Fruit fly (Drosophila melanogaster) whole organism, adult: ENCODE measurements around the gene CG32640.
A peak's percentile ranks its signal among the peaks of the same experiment; 100 is the strongest.
"Not testable (repeated sequence)": the region's sequence is repeated elsewhere in the genome, so short reads cannot be mapped to it uniquely, and the experiment has no call there.

Experiments
- CG11617 ChIP-seq: fragments of 200-800 bp; sonication (Bioruptor generic); optimal IDR thresholded peaks from 2 replicates; lab custom pipeline; 2017; ENCODE audit warnings: mild to moderate bottlenecking, missing biosample characterization, missing genetic modification reagents, missing genetic modification characterization
- CG12768 ChIP-seq: fragments of 200-800 bp; sonication (Bioruptor generic); optimal IDR thresholded peaks from 2 replicates; lab custom pipeline; 2017; ENCODE audit warnings: missing biosample characterization, missing genetic modification characterization, mild to moderate bottlenecking, moderate library complexity, missing genetic modification reagents
- CG14711 ChIP-seq: fragments of 200-800 bp; sonication (Bioruptor generic); optimal IDR thresholded peaks from 2 replicates; lab custom pipeline; 2018; ENCODE audit warnings: missing biosample characterization, mild to moderate bottlenecking, missing genetic modification characterization, moderate library complexity
- CG1620 ChIP-seq: fragments of 200-800 bp; sonication (Bioruptor generic); optimal IDR thresholded peaks from 2 replicates; lab custom pipeline; 2016; ENCODE audit warnings: missing biosample characterization, missing genetic modification characterization
- CG33017 ChIP-seq: fragments of 200-800 bp; sonication (Bioruptor generic); optimal IDR thresholded peaks from 2 replicates; lab custom pipeline; 2018; ENCODE audit warnings: missing biosample characterization, mild to moderate bottlenecking, missing genetic modification characterization, moderate library complexity
- CG5204 ChIP-seq: fragments of 200-800 bp; sonication (Bioruptor generic); optimal IDR thresholded peaks from 2 replicates; lab custom pipeline; 2016; ENCODE audit warnings: missing biosample characterization, missing genetic modification characterization
- CG7045 ChIP-seq: fragments of 200-800 bp; sonication (Bioruptor generic); optimal IDR thresholded peaks from 2 replicates; lab custom pipeline; 2017; ENCODE audit warnings: missing biosample characterization, mild to moderate bottlenecking, missing genetic modification characterization
- CG7101 ChIP-seq: fragments of 200-800 bp; sonication (Bioruptor generic); optimal IDR thresholded peaks from 2 replicates; lab custom pipeline; 2018; ENCODE audit warnings: missing biosample characterization, mild to moderate bottlenecking, missing genetic modification characterization, moderate library complexity
- Clk ChIP-seq: fragments of 200-800 bp; sonication (Bioruptor generic); optimal IDR thresholded peaks from 2 replicates; lab custom pipeline; 2017; ENCODE audit warnings: missing biosample characterization, missing genetic modification characterization
- Crg-1 ChIP-seq: fragments of 200-800 bp; sonication (Bioruptor generic); optimal IDR thresholded peaks from 2 replicates; lab custom pipeline; 2016; ENCODE audit warnings: missing biosample characterization, missing genetic modification characterization
- Hr96 ChIP-seq: fragments of 200-800 bp; sonication (Bioruptor generic); optimal IDR thresholded peaks from 2 replicates; lab custom pipeline; 2016; ENCODE audit warnings: missing biosample characterization, missing genetic modification characterization
- Mnt ChIP-seq: fragments of 200-800 bp; sonication (Bioruptor generic); optimal IDR thresholded peaks from 2 replicates; lab custom pipeline; 2016; ENCODE audit warnings: missing biosample characterization, mild to moderate bottlenecking, missing genetic modification characterization
- bab1 ChIP-seq: fragments of 200-800 bp; sonication (Bioruptor generic); optimal IDR thresholded peaks from 3 replicates; lab custom pipeline; 2019; ENCODE audit warnings: missing biosample characterization, mild to moderate bottlenecking, missing genetic modification characterization, moderate library complexity
- cic ChIP-seq: fragments of 200-800 bp; sonication (Bioruptor generic); optimal IDR thresholded peaks from 2 replicates; lab custom pipeline; 2017; ENCODE audit warnings: missing biosample characterization, mild to moderate bottlenecking, missing genetic modification characterization, moderate library complexity
- cnc ChIP-seq, 2 experiments: fragments of >200 bp; optimal IDR thresholded peaks; 2 replicates each; lab custom pipeline; 2017
- kay ChIP-seq: fragments of 200-800 bp; sonication (Bioruptor generic); peaks from one replicate; lab custom pipeline; 2016; ENCODE audit warnings: missing biosample characterization, missing genetic modification characterization, borderline replicate concordance
- ovo ChIP-seq: fragments of 200-800 bp; sonication (Bioruptor generic); optimal IDR thresholded peaks from 2 replicates; lab custom pipeline; 2016; ENCODE audit warnings: missing biosample characterization, missing genetic modification characterization
- pad ChIP-seq: fragments of 200-800 bp; sonication (Bioruptor generic); optimal IDR thresholded peaks from 3 replicates; lab custom pipeline; 2017; ENCODE audit warnings: missing biosample characterization, missing genetic modification characterization, mild to moderate bottlenecking, moderate library complexity, missing genetic modification reagents
- tj ChIP-seq: fragments of 200-800 bp; sonication (Bioruptor generic); optimal IDR thresholded peaks from 3 replicates; lab custom pipeline; 2017; ENCODE audit warnings: missing biosample characterization, mild to moderate bottlenecking, missing genetic modification characterization, moderate library complexity
- toe ChIP-seq: fragments of 200-800 bp; sonication (Bioruptor generic); optimal IDR thresholded peaks from 2 replicates; lab custom pipeline; 2016; ENCODE audit warnings: missing biosample characterization, missing genetic modification characterization

CG32640 gene

dm6 chrX:13177720-13178119 is at the start of gene CG32640:
CG32640 (plus strand) TSS chrX:13178005.
- not testable (repeated sequence) for TF ChIP-seq CG12768 (GFP tag; lab: Kevin White, UChicago); Crg-1 (GFP tag; lab: Kevin White, UChicago); CG33017

- TF ChIP-seq cic = peak; percentile 68
- no peak for TF ChIP-seq kay (GFP tag; lab: Kevin White, UChicago)
- no peak for TF ChIP-seq CG1620 (GFP tag; lab: Kevin White, UChicago)
- no peak for TF ChIP-seq CG11617
- TF ChIP-seq CG14711 (tag; lab: Kevin White, UChicago) = peak; percentile 14
- TF ChIP-seq Clk (GFP tag; lab: Kevin White, UChicago) = no peak
- no peak for TF ChIP-seq CG12768 (GFP tag; lab: Kevin White, UChicago)
- no peak for TF ChIP-seq toe
- TF ChIP-seq CG5204 = no peak
- TF ChIP-seq ovo (GFP tag; lab: Kevin White, UChicago) = no peak
- no peak for TF ChIP-seq CG7045 (GFP tag; lab: Kevin White, UChicago)
- TF ChIP-seq CG7101 (tag; lab: Kevin White, UChicago) = peak; percentile 52
- no peak for TF ChIP-seq Crg-1 (GFP tag; lab: Kevin White, UChicago)
- TF ChIP-seq Hr96 (GFP tag; lab: Kevin White, UChicago) = no peak
- no peak for TF ChIP-seq pad (GFP tag; lab: Kevin White, UChicago)
- TF ChIP-seq bab1 (GFP tag; lab: Kevin White, UChicago) = peak; percentile 68
- no peak for TF ChIP-seq CG33017
- TF ChIP-seq tj (GFP tag; lab: Kevin White, UChicago) = peak; percentile 33
- no peak for TF ChIP-seq cnc (optimal IDR thresholded peaks at IDR 0.05; lab: Kevin White, UChicago)
- peak; percentile 67 for TF ChIP-seq Mnt (GFP tag; lab: Kevin White, UChicago)
Measured at dm6 chrX:13128750-13129152, 49.1 kb upstream of the CG32640 start, which contains the start of the genes CG32638, CG15717 and MFS10. CG32638 (minus strand) TSS chrX:13128794. CG15717 (plus strand) TSS chrX:13128952. MFS10 (plus strand) TSS chrX:13129018.

- TF ChIP-seq toe (peak; percentile 42), kay (GFP tag; lab: Kevin White, UChicago) (peak; percentile 56), Clk (GFP tag; lab: Kevin White, UChicago) (no peak), cic (no peak), Hr96 (GFP tag; lab: Kevin White, UChicago) (peak; percentile 5), Mnt (GFP tag; lab: Kevin White, UChicago) (no peak), ovo (GFP tag; lab: Kevin White, UChicago) (no peak), bab1 (GFP tag; lab: Kevin White, UChicago) (no peak), CG7045 (GFP tag; lab: Kevin White, UChicago) (peak; percentile 52), CG1620 (GFP tag; lab: Kevin White, UChicago) (no peak), CG11617 (no peak), CG7101 (tag; lab: Kevin White, UChicago) (peak; percentile 37), pad (GFP tag; lab: Kevin White, UChicago) (no peak), CG12768 (GFP tag; lab: Kevin White, UChicago) (no peak), Crg-1 (GFP tag; lab: Kevin White, UChicago) (no peak), CG5204 (peak; percentile 60), cnc (optimal IDR thresholded peaks at IDR 0.05; lab: Kevin White, UChicago) (no peak), CG33017 (no peak), tj (GFP tag; lab: Kevin White, UChicago) (no peak), CG14711 (tag; lab: Kevin White, UChicago) (peak; percentile 35)
Measured at dm6 chrX:13130175-13130822, 47.5 kb upstream of the CG32640 start.

- TF ChIP-seq pad (GFP tag; lab: Kevin White, UChicago) = peak; percentile 97
- TF ChIP-seq CG1620 (GFP tag; lab: Kevin White, UChicago) = peak; percentile 99
- peak; percentile 90 for TF ChIP-seq ovo (GFP tag; lab: Kevin White, UChicago)
- TF ChIP-seq CG11617 = peak; percentile 98
- TF ChIP-seq CG14711 (tag; lab: Kevin White, UChicago) = peak; percentile 96
- peak; percentile 96 for TF ChIP-seq bab1 (GFP tag; lab: Kevin White, UChicago)
- no peak for TF ChIP-seq cnc (optimal IDR thresholded peaks at IDR 0.05; lab: Kevin White, UChicago)
- peak; percentile 99 for TF ChIP-seq Hr96 (GFP tag; lab: Kevin White, UChicago)
- peak; percentile 98 for TF ChIP-seq Crg-1 (GFP tag; lab: Kevin White, UChicago)
- TF ChIP-seq Clk (GFP tag; lab: Kevin White, UChicago) = peak; percentile 97
- TF ChIP-seq CG33017 = peak; percentile 97
- peak; percentile 98 for TF ChIP-seq CG12768 (GFP tag; lab: Kevin White, UChicago)
- TF ChIP-seq toe = peak; percentile 92
- TF ChIP-seq Mnt (GFP tag; lab: Kevin White, UChicago) = peak; percentile 97
- no peak for TF ChIP-seq kay (GFP tag; lab: Kevin White, UChicago)
- TF ChIP-seq CG5204 = peak; percentile 96
- peak; percentile 96 for TF ChIP-seq tj (GFP tag; lab: Kevin White, UChicago)
- TF ChIP-seq cic = peak; percentile 91
- TF ChIP-seq CG7045 (GFP tag; lab: Kevin White, UChicago) = peak; percentile 97
- TF ChIP-seq CG7101 (tag; lab: Kevin White, UChicago) = peak; percentile 99
Measured at dm6 chrX:13131063-13131773, 46.6 kb upstream of the CG32640 start.

dm6 chrX:13134811-13135210 is 43.0 kb upstream of the CG32640 start:
- TF ChIP-seq Mnt (GFP tag; lab: Kevin White, UChicago) (no peak), tj (GFP tag; lab: Kevin White, UChicago) (no peak), bab1 (GFP tag; lab: Kevin White, UChicago) (no peak), cnc (optimal IDR thresholded peaks at IDR 0.05; lab: Kevin White, UChicago) (no peak), Hr96 (GFP tag; lab: Kevin White, UChicago) (no peak), toe (no peak), ovo (GFP tag; lab: Kevin White, UChicago) (no peak), pad (GFP tag; lab: Kevin White, UChicago) (no peak), Crg-1 (GFP tag; lab: Kevin White, UChicago) (no peak), cic (no peak), CG5204 (no peak), CG11617 (no peak), kay (GFP tag; lab: Kevin White, UChicago) (no peak)
